Fruit fly (Drosophila melanogaster) whole organism, pupa: Measurements from ENCODE around the gene CG31832.
A peak's percentile ranks its signal among the peaks of the same experiment; 100 is the strongest.

Source experiments
- CG10348 ChIP-seq: fragments of 200-800 bp; sonication (Bioruptor generic); IDR thresholded peaks from 2 replicates; pipeline ENCODE4 v1.3.6; 2022; ENCODE audit warnings: missing biosample characterization, missing genetic modification characterization
- CG12605 ChIP-seq: fragments of 200-800 bp; sonication (Bioruptor generic); IDR thresholded peaks from 2 replicates; pipeline ENCODE4 v1.3.6; 2022; ENCODE audit warnings: missing biosample characterization, missing genetic modification characterization
- CG13204 ChIP-seq: fragments of 200-800 bp; sonication (Bioruptor generic); optimal IDR thresholded peaks from 2 replicates; lab custom pipeline; 2018; ENCODE audit warnings: missing biosample characterization, mild to moderate bottlenecking, missing genetic modification characterization, moderate library complexity
- CG14655 ChIP-seq: fragments of 200-800 bp; sonication (Bioruptor generic); optimal IDR thresholded peaks from 3 replicates; lab custom pipeline; 2017; ENCODE audit warnings: mild to moderate bottlenecking, missing biosample characterization, missing genetic modification reagents, missing genetic modification characterization
- CG15710 ChIP-seq: fragments of 200-800 bp; sonication (Bioruptor generic); optimal IDR thresholded peaks from 2 replicates; lab custom pipeline; 2018; ENCODE audit warnings: missing biosample characterization, mild to moderate bottlenecking, missing genetic modification characterization, moderate library complexity
- CG17806 ChIP-seq: fragments of 200-800 bp; sonication (Bioruptor generic); optimal IDR thresholded peaks from 2 replicates; lab custom pipeline; 2018; ENCODE audit warnings: missing biosample characterization, mild to moderate bottlenecking, missing genetic modification characterization, moderate library complexity
- CG32121 ChIP-seq: fragments of 200-800 bp; sonication (Bioruptor generic); IDR thresholded peaks from 2 replicates; pipeline ENCODE4 v1.3.6; 2022; ENCODE audit warnings: missing biosample characterization, missing genetic modification characterization
- CG34367 ChIP-seq: fragments of 200-800 bp; sonication (Bioruptor generic); optimal IDR thresholded peaks from 2 replicates; lab custom pipeline; 2018; ENCODE audit warnings: missing biosample characterization, mild to moderate bottlenecking, missing genetic modification characterization
- CG4496 ChIP-seq: fragments of 200-800 bp; sonication (Bioruptor generic); IDR thresholded peaks from 3 replicates; pipeline ENCODE4 v1.3.6; 2022; ENCODE audit warnings: missing biosample characterization, missing genetic modification characterization
- CG8159 ChIP-seq: fragments of 200-800 bp; sonication (Bioruptor generic); optimal IDR thresholded peaks from 3 replicates; lab custom pipeline; 2018; ENCODE audit warnings: missing biosample characterization, mild to moderate bottlenecking, missing genetic modification characterization, moderate library complexity
- CG8301 ChIP-seq: fragments of 200-800 bp; sonication (Bioruptor generic); optimal IDR thresholded peaks from 2 replicates; lab custom pipeline; 2018; ENCODE audit warnings: missing biosample characterization, mild to moderate bottlenecking, missing genetic modification characterization
- CG9948 ChIP-seq: fragments of 200-800 bp; sonication (Bioruptor generic); optimal IDR thresholded peaks from 2 replicates; lab custom pipeline; 2018; ENCODE audit warnings: missing biosample characterization, mild to moderate bottlenecking, missing genetic modification characterization, moderate library complexity
- D1 ChIP-seq: fragments of 200-800 bp; sonication (Bioruptor generic); optimal IDR thresholded peaks from 2 replicates; lab custom pipeline; 2018; ENCODE audit warnings: missing biosample characterization, mild to moderate bottlenecking, missing genetic modification characterization, moderate library complexity
- EcR ChIP-seq: fragments of 200-800 bp; sonication (Bioruptor generic); optimal IDR thresholded peaks from 3 replicates; lab custom pipeline; 2019; ENCODE audit warnings: missing biosample characterization, missing genetic modification characterization, mild to moderate bottlenecking, moderate library complexity, missing genetic modification reagents
- Ets98B ChIP-seq: fragments of 200-800 bp; sonication (Bioruptor generic); IDR thresholded peaks from 2 replicates; pipeline ENCODE4 v1.3.6; 2022; ENCODE audit warnings: missing biosample characterization, missing genetic modification characterization
- Pif1A ChIP-seq: fragments of 200-800 bp; sonication (Bioruptor generic); optimal IDR thresholded peaks from 3 replicates; lab custom pipeline; 2016; ENCODE audit warnings: missing biosample characterization, missing genetic modification characterization
- Pif1B ChIP-seq: fragments of 200-800 bp; sonication (Bioruptor generic); optimal IDR thresholded peaks from 3 replicates; lab custom pipeline; 2016; ENCODE audit warnings: missing biosample characterization, missing genetic modification characterization
- Snoo ChIP-seq: fragments of 200-800 bp; sonication (Bioruptor generic); optimal IDR thresholded peaks from 3 replicates; lab custom pipeline; 2017; ENCODE audit warnings: missing biosample characterization, mild to moderate bottlenecking, missing genetic modification characterization, inconsistent platforms
- fd96Ca ChIP-seq: fragments of 200-800 bp; sonication (Bioruptor generic); IDR thresholded peaks from 3 replicates; pipeline ENCODE4 v1.3.6; 2022; ENCODE audit warnings: missing biosample characterization, missing genetic modification characterization
- gl ChIP-seq: fragments of 200-800 bp; sonication (Bioruptor generic); optimal IDR thresholded peaks from 2 replicates; lab custom pipeline; 2018; ENCODE audit warnings: missing biosample characterization, mild to moderate bottlenecking, missing genetic modification characterization
- rn ChIP-seq: fragments of 200-800 bp; sonication (Bioruptor generic); IDR thresholded peaks from 2 replicates; pipeline ENCODE4 v1.3.6; 2022; ENCODE audit warnings: missing biosample characterization, missing genetic modification characterization

Gene CG31832

DNA sequence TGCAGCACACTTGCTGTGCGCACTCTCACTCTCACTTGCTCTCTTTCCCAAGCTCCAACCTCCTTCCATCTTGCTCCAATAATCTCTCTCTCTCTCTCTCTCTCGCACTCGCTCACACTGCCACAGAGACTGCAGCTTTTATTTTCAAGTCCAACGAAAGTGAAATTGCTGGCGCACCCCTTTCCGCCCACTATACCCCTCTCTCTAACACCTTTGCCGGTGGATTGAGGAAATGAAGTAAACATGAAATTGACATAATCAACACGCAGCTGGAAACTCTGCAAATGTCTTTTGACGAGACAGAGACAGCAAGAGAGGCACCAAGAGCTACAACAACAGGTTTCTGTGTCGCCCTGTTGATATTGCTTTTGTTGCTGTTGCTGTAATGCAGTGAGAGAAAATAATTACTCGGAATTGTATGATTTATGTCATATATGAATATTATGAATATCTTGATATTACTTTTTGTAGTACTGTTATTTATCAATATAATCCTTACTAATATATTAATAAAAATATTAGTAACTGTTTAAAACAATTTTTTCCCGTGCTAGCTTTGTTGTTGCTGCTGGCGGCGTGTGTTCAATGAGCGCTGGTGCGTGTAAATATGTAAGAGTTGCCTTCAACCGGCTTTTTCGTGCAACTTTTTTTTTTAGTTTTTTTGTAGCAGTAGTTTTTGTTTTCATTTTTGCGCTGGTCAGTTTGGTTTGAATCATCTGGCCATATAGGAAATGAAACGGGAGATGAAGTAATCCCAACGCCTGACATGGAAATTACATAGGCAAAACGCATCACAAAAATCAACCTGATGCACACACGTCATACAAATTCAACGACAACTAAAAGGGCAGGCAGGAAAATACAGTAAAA is 35.7 kb downstream of the CG31832 start:
- TF ChIP-seq fd96Ca (GFP tag; lab: Robert Waterston, UW) = peak; percentile 90
- peak; percentile 91 for TF ChIP-seq CG8301
- peak; percentile 91 for TF ChIP-seq CG14655
- TF ChIP-seq Ets98B (GFP tag; lab: Robert Waterston, UW) = peak; percentile 91
- TF ChIP-seq CG12605 (GFP tag; lab: Robert Waterston, UW) = peak; percentile 89
- TF ChIP-seq CG8159 (tag; lab: Kevin White, UChicago) = peak; percentile 98
- peak; percentile 98 for TF ChIP-seq CG15710 (tag; lab: Kevin White, UChicago)
- peak; percentile 96 for TF ChIP-seq CG4496 (GFP tag; lab: Robert Waterston, UW)
- peak; percentile 94 for TF ChIP-seq CG34367
- TF ChIP-seq D1 = peak; percentile 96
- peak; percentile 92 for TF ChIP-seq Pif1B
- peak; percentile 79 for TF ChIP-seq CG13204 (GFP tag; lab: Kevin White, UChicago)
- peak; percentile 97 for TF ChIP-seq CG17806
- peak; percentile 82 for TF ChIP-seq EcR (GFP tag; lab: Kevin White, UChicago)
- peak; percentile 74; the same call in 1 of the 2 replicates for TF ChIP-seq CG10348
- peak; percentile 90 for TF ChIP-seq gl (tag; lab: Kevin White, UChicago)
- TF ChIP-seq rn (GFP tag; lab: Robert Waterston, UW) = peak; percentile 91
- TF ChIP-seq CG9948 (tag; lab: Kevin White, UChicago) = peak; percentile 96
- TF ChIP-seq CG32121 (GFP tag; lab: Robert Waterston, UW) = peak; percentile 97
- TF ChIP-seq Snoo (tag; lab: Kevin White, UChicago) = peak; percentile 85
- peak; percentile 88 for TF ChIP-seq Pif1A (GFP tag; lab: Kevin White, UChicago)

DNA sequence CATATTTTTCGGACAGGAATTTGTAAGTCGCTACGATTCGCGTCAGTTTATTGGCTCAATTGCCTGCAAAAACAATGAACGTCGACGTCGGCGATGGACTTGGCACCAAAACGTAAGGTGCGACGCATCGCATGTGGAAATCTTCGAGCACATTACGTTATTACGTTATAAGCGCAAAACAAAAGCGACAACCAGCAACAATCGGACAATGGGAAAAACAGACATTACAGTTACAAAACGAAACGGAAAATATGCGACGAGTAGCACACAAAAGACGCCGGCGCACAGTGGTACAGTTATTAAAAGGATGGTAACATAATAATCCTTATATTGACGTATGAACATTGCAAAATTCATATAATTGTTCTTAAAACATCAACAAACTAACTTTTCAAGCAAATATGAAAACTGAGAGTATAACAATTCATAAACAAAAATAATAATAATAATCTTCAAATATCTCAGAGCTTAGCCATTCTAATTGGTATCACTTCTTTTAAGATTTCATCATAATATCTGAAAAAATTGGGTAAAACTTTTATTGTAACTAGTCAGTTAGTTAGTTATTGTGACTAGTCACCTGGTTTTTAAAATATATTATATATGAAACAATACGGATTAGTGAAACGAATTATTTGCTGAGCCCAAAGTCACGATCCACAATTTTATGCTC is 36.6 kb downstream of the CG31832 start:
- TF ChIP-seq CG8159 (tag; lab: Kevin White, UChicago) = peak; percentile 74
- TF ChIP-seq CG17806 = peak; percentile 39
- no peak for TF ChIP-seq gl (tag; lab: Kevin White, UChicago)
- no peak for TF ChIP-seq Pif1A (GFP tag; lab: Kevin White, UChicago)
- no peak for TF ChIP-seq rn (GFP tag; lab: Robert Waterston, UW)
- no peak for TF ChIP-seq EcR (GFP tag; lab: Kevin White, UChicago)
- peak; percentile 47 for TF ChIP-seq CG34367
- no peak for TF ChIP-seq CG32121 (GFP tag; lab: Robert Waterston, UW)
- no peak for TF ChIP-seq Ets98B (GFP tag; lab: Robert Waterston, UW)
- TF ChIP-seq CG4496 (GFP tag; lab: Robert Waterston, UW) = peak; percentile 26; the same call in 1 of the 3 replicates
- TF ChIP-seq D1 = no peak
- no peak for TF ChIP-seq Snoo (tag; lab: Kevin White, UChicago)
- TF ChIP-seq CG8301 = no peak
- peak; percentile 15 for TF ChIP-seq Pif1B
- peak; percentile 73 for TF ChIP-seq CG15710 (tag; lab: Kevin White, UChicago)
- peak; percentile 62 for TF ChIP-seq CG9948 (tag; lab: Kevin White, UChicago)
- TF ChIP-seq CG10348 = no peak
- no peak for TF ChIP-seq CG13204 (GFP tag; lab: Kevin White, UChicago)
- no peak for TF ChIP-seq CG12605 (GFP tag; lab: Robert Waterston, UW)
- peak; percentile 17 for TF ChIP-seq CG14655
- no peak for TF ChIP-seq fd96Ca (GFP tag; lab: Robert Waterston, UW)

DNA sequence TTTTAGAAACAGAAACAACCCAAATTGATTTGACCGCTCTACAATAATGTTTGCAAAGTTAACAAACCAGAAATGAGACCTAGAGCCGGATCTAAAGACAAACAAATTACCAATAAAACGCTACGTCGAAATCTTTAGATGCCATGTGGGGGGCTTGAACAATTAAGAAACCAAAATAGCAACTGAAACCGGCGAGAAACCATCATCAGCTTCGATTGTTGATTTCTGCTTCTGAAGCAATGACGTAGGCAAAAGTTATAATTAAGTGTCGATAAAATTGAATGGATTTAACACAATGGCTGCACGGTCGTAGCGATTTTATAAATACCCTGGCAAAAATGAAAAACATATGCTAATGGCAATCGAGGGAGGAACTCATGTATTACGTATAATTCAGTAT is 38.7 kb downstream of the CG31832 start:
- TF ChIP-seq CG8159 (tag; lab: Kevin White, UChicago) (no peak), Pif1A (GFP tag; lab: Kevin White, UChicago) (no peak), fd96Ca (GFP tag; lab: Robert Waterston, UW) (no peak), CG4496 (GFP tag; lab: Robert Waterston, UW) (no peak), CG32121 (GFP tag; lab: Robert Waterston, UW) (no peak), Pif1B (no peak), CG13204 (GFP tag; lab: Kevin White, UChicago) (no peak)
